Worm (Caenorhabditis elegans): ENCODE results near the gene C44H4.6.

DNA sequence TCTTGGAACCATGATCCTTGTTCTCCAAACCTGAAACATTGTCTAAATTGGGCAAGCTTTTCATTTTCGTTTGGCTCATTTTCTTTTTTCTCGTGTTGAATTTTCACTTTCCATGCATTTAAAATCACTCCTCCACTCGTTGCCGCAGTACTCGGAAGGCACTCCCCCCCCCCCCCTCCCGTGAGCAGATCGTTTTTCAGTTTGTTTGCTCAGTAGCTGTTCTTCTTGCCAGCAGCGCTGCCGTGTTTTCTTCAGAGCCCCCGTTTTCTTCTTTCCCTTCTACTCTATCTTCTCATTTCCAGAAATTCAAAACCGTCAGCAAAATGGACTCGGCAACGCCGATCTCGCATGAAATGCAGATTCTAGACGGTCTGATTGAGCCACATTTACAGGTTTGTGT lies 4.3 kb downstream of the C44H4.6 start, which contains the start of gene C44H4.8:
- no peak for TF ChIP-seq snpc-4 (tag; optimal IDR thresholded peaks at IDR 0.05)
- no peak for TF ChIP-seq nhr-237 (tag; optimal IDR thresholded peaks at IDR 0.05)
